Worm (Caenorhabditis elegans) whole organism, young adult: ENCODE results near the gene spp-8.

Source experiments
- B0019.2 ChIP-seq: fragments of 200-800 bp; sonication (Bioruptor generic); conservative IDR thresholded peaks from 2 replicates; pipeline ENCODE4 v1.3.6; 2022; ENCODE audit warnings: missing genetic modification reagents, missing genetic modification characterization, missing compliant biosample characterization
- B0261.1 ChIP-seq: sonication (generic microtip); optimal IDR thresholded peaks from 2 replicates; lab custom pipeline; 2016; ENCODE audit warnings: mild to moderate bottlenecking, missing genetic modification characterization, moderate library complexity, missing compliant biosample characterization
- B0336.3 ChIP-seq: fragments of 200-800 bp; sonication (Bioruptor generic); IDR thresholded peaks from 2 replicates; pipeline ENCODE4 v1.3.6; 2022; ENCODE audit warnings: missing genetic modification characterization, missing compliant biosample characterization
- C17E4.6 ChIP-seq: fragments of 200-800 bp; sonication (Bioruptor generic); IDR thresholded peaks from 2 replicates; pipeline ENCODE4 v1.3.6; 2022; ENCODE audit warnings: missing genetic modification reagents, missing genetic modification characterization, missing compliant biosample characterization
- D2030.7 ChIP-seq: fragments of 200-800 bp; sonication (Bioruptor generic); IDR thresholded peaks from 2 replicates; pipeline ENCODE4 v1.3.6; 2022; ENCODE audit warnings: missing genetic modification reagents, missing genetic modification characterization, missing compliant biosample characterization
- F33H1.4 ChIP-seq: fragments of 200-800 bp; sonication (Bioruptor generic); IDR thresholded peaks from 2 replicates; pipeline ENCODE4 v1.3.6; 2022; ENCODE audit warnings: missing genetic modification reagents, missing genetic modification characterization, missing compliant biosample characterization
- F37B4.10 ChIP-seq: fragments of 200-800 bp; sonication (Bioruptor generic); IDR thresholded peaks from 2 replicates; pipeline ENCODE4 v1.3.6; 2022; ENCODE audit warnings: missing genetic modification characterization, missing compliant biosample characterization
- F49E8.2 ChIP-seq: sonication (generic microtip); optimal IDR thresholded peaks from 3 replicates; lab custom pipeline; 2017; ENCODE audit warnings: missing genetic modification characterization, mild to moderate bottlenecking, missing compliant biosample characterization, antibody characterized with exemption, moderate library complexity; ENCODE audit not compliant: insufficient read depth
- Y53G8AR.9 ChIP-seq: fragments of 200-800 bp; sonication (Bioruptor generic); conservative IDR thresholded peaks from 2 replicates; pipeline ENCODE4 v1.3.6; 2022; ENCODE audit warnings: missing genetic modification reagents, missing genetic modification characterization, missing compliant biosample characterization
- Y79H2A.3 ChIP-seq: fragments of 200-800 bp; sonication (Bioruptor generic); conservative IDR thresholded peaks from 2 replicates; pipeline ENCODE4 v1.3.6; 2022; ENCODE audit warnings: missing genetic modification reagents, missing genetic modification characterization, missing compliant biosample characterization
- Y95B8A.8 ChIP-seq: fragments of 200-800 bp; sonication (Bioruptor generic); IDR thresholded peaks from 2 replicates; pipeline ENCODE4 v1.3.6; 2022; ENCODE audit warnings: missing genetic modification reagents, missing genetic modification characterization, missing compliant biosample characterization
- ama-1 ChIP-seq, 3 experiments: fragments of 150-350 bp in 1 of 3; sonication (generic microtip) in 2 of 3; optimal IDR thresholded peaks; 2 replicates each; lab custom pipeline; 2014 to 2018; ENCODE audit warnings: missing biosample characterization in 2 of 3, missing genetic modification characterization in 2 of 3, missing genetic modification reagents in 2 of 3
- aptf-2 ChIP-seq: fragments of 200-800 bp; sonication (Bioruptor generic); conservative IDR thresholded peaks from 2 replicates; pipeline ENCODE4 v1.3.6; 2022; ENCODE audit warnings: missing genetic modification reagents, missing genetic modification characterization, missing compliant biosample characterization
- attf-6 ChIP-seq: fragments of 200-800 bp; sonication (Bioruptor generic); IDR thresholded peaks from 2 replicates; pipeline ENCODE4 v1.3.6; 2022; ENCODE audit warnings: missing genetic modification reagents, missing genetic modification characterization, missing compliant biosample characterization
- cebp-1 ChIP-seq, 2 experiments: fragments of 200-800 bp in 1 of 2; sonication (Bioruptor generic) in 1 of 2; sonication (generic microtip) in 1 of 2; IDR thresholded peaks in 1 of 2; optimal IDR thresholded peaks in 1 of 2; 2 replicates each; pipeline versions ENCODE4 v1.3.6 to Lab custom; 2017 to 2022; ENCODE audit warnings: missing compliant biosample characterization in 2 of 2, missing genetic modification characterization in 2 of 2, mild to moderate bottlenecking in 1 of 2, missing genetic modification reagents in 1 of 2, moderate library complexity in 1 of 2
- ceh-58 ChIP-seq: fragments of 200-800 bp; sonication (Bioruptor generic); IDR thresholded peaks from 2 replicates; pipeline ENCODE4 v1.3.6; 2022; ENCODE audit warnings: missing genetic modification characterization, missing compliant biosample characterization
- ceh-91 ChIP-seq: fragments of 200-800 bp; sonication (Bioruptor generic); IDR thresholded peaks from 2 replicates; pipeline ENCODE4 v1.3.6; 2022; ENCODE audit warnings: missing genetic modification reagents, missing genetic modification characterization, missing compliant biosample characterization
- die-1 ChIP-seq: sonication (generic microtip); optimal IDR thresholded peaks from 2 replicates; lab custom pipeline; 2016; ENCODE audit warnings: missing genotype, mild to moderate bottlenecking, missing genetic modification characterization, missing compliant biosample characterization
- egl-44 ChIP-seq: fragments of 200-800 bp; sonication (Bioruptor generic); IDR thresholded peaks from 2 replicates; pipeline ENCODE4 v1.3.6; 2022; ENCODE audit warnings: missing genetic modification reagents, missing genetic modification characterization, missing compliant biosample characterization
- ekl-4 ChIP-seq: fragments of 200-800 bp; sonication (Bioruptor generic); IDR thresholded peaks from 2 replicates; pipeline ENCODE4 v1.3.6; 2022; ENCODE audit warnings: missing genetic modification reagents, missing genetic modification characterization, missing compliant biosample characterization
- ets-4 ChIP-seq: fragments of 200-800 bp; sonication (Bioruptor generic); optimal IDR thresholded peaks from 2 replicates; lab custom pipeline; 2018; ENCODE audit warnings: mild to moderate bottlenecking, missing genetic modification characterization, missing compliant biosample characterization
- hmg-1.2 ChIP-seq: fragments of 200-800 bp; sonication (Bioruptor generic); IDR thresholded peaks from 2 replicates; pipeline ENCODE4 v1.3.6; 2022; ENCODE audit warnings: missing genetic modification reagents, missing genetic modification characterization, missing compliant biosample characterization
- hmg-20 ChIP-seq: fragments of 200-800 bp; sonication (Bioruptor generic); IDR thresholded peaks from 2 replicates; pipeline ENCODE4 v1.3.6; 2022; ENCODE audit warnings: missing genetic modification reagents, missing genetic modification characterization, missing compliant biosample characterization
- hsf-1 ChIP-seq: fragments of 200-800 bp; sonication (Bioruptor generic); IDR thresholded peaks from 2 replicates; pipeline ENCODE4 v1.3.6; 2022; ENCODE audit warnings: missing genetic modification reagents, missing genetic modification characterization, missing compliant biosample characterization
- lin-26 ChIP-seq: fragments of 200-800 bp; sonication (Bioruptor generic); IDR thresholded peaks from 2 replicates; pipeline ENCODE4 v1.3.6; 2022; ENCODE audit warnings: missing genetic modification reagents, missing genetic modification characterization, missing compliant biosample characterization
- lin-40 ChIP-seq: sonication (generic microtip); optimal IDR thresholded peaks from 2 replicates; lab custom pipeline; 2016; ENCODE audit warnings: missing genetic modification characterization, mild to moderate bottlenecking, missing compliant biosample characterization, missing genotype, missing genetic modification reagents
- lin-54 ChIP-seq: fragments of 200-800 bp; sonication (Bioruptor generic); optimal IDR thresholded peaks from 2 replicates; lab custom pipeline; 2018; ENCODE audit warnings: mild to moderate bottlenecking, missing genetic modification characterization, missing compliant biosample characterization
- madf-10 ChIP-seq: sonication (generic microtip); optimal IDR thresholded peaks from 2 replicates; lab custom pipeline; 2016; ENCODE audit warnings: mild to moderate bottlenecking, missing genetic modification characterization, missing compliant biosample characterization
- madf-3 ChIP-seq: fragments of 200-800 bp; sonication (Bioruptor generic); IDR thresholded peaks from 2 replicates; pipeline ENCODE4 v1.3.6; 2022; ENCODE audit warnings: missing genetic modification reagents, missing genetic modification characterization, missing compliant biosample characterization
- madf-6 ChIP-seq: fragments of 200-800 bp; sonication (Bioruptor generic); IDR thresholded peaks from 2 replicates; pipeline ENCODE4 v1.3.6; 2022; ENCODE audit warnings: missing genetic modification reagents, missing genetic modification characterization, missing compliant biosample characterization
- madf-8 ChIP-seq: fragments of 200-800 bp; sonication (Bioruptor generic); conservative IDR thresholded peaks from 2 replicates; pipeline ENCODE4 v1.3.6; 2022; ENCODE audit warnings: missing genetic modification reagents, missing genetic modification characterization, missing compliant biosample characterization
- pbrm-1 ChIP-seq: fragments of 200-800 bp; sonication (Bioruptor generic); IDR thresholded peaks from 2 replicates; pipeline ENCODE4 v1.3.6; 2022; ENCODE audit warnings: missing genetic modification reagents, missing genetic modification characterization, missing compliant biosample characterization
- rcor-1 ChIP-seq: fragments of 200-800 bp; sonication (Bioruptor generic); IDR thresholded peaks from 2 replicates; pipeline ENCODE4 v1.3.6; 2022; ENCODE audit warnings: missing genetic modification reagents, missing genetic modification characterization, missing compliant biosample characterization
- sdz-38 ChIP-seq: sonication (generic microtip); optimal IDR thresholded peaks from 2 replicates; lab custom pipeline; 2016; ENCODE audit warnings: missing genotype, missing genetic modification characterization, missing compliant biosample characterization
- snpc-3.4 ChIP-seq: sonication (generic microtip); optimal IDR thresholded peaks from 2 replicates; lab custom pipeline; 2017; ENCODE audit warnings: missing genetic modification characterization, mild to moderate bottlenecking, missing compliant biosample characterization, antibody characterized with exemption, moderate library complexity, missing genotype, missing genetic modification reagents
- sptf-2 ChIP-seq: fragments of 200-800 bp; sonication (Bioruptor generic); optimal IDR thresholded peaks from 2 replicates; lab custom pipeline; 2018; ENCODE audit warnings: mild to moderate bottlenecking, missing genetic modification characterization, missing compliant biosample characterization
- tbp1 ChIP-seq: fragments of 200-800 bp; sonication (Bioruptor generic); optimal IDR thresholded peaks from 2 replicates; lab custom pipeline; 2018; ENCODE audit warnings: mild to moderate bottlenecking, missing genetic modification characterization, missing compliant biosample characterization
- unc-62 ChIP-seq: fragments of 150-350 bp; optimal IDR thresholded peaks from 2 replicates; lab custom pipeline; 2014; ENCODE audit warnings: missing biosample characterization, missing genetic modification reagents, missing genetic modification characterization
- ztf-25 ChIP-seq: fragments of 200-800 bp; sonication (Bioruptor generic); IDR thresholded peaks from 2 replicates; pipeline ENCODE4 v1.3.6; 2022; ENCODE audit warnings: missing genetic modification reagents, missing genetic modification characterization, missing compliant biosample characterization

Gene spp-8

ce11 chrIV:8498773-8499360, 17.4 kb downstream of the spp-8 start, which contains the start of the genes acdh-13 and mesp-1 (continued):
- no peak for TF ChIP-seq F37B4.10

- no peak for TF ChIP-seq sptf-2 (GFP tag; lab: Kevin White, UChicago)
- no peak for TF ChIP-seq hmg-20
- no peak for TF ChIP-seq madf-10
- peak; percentile 44; the same call in 1 of the 2 replicates for TF ChIP-seq B0336.3 (GFP tag; lab: Robert Waterston, UW)
- TF ChIP-seq aptf-2 (GFP tag; lab: Robert Waterston, UW): no peak
- TF ChIP-seq madf-8: peak; percentile 55
- TF ChIP-seq D2030.7 (GFP tag; lab: Robert Waterston, UW): peak; percentile 75
- 0 out of 2 replicates have a peak, but pooled peaks have one; percentile 58 for TF ChIP-seq madf-3 (GFP tag; lab: Robert Waterston, UW)
- TF ChIP-seq ama-1 (optimal IDR thresholded peaks at IDR 0.05; lab: Kevin White, UChicago): no peak
- peak in 1 of 2 experiments; percentile 15 for TF ChIP-seq ama-1 (GFP tag; optimal IDR thresholded peaks at IDR 0.05; lab: Kevin White, UChicago)
- TF ChIP-seq lin-26 (GFP tag; lab: Robert Waterston, UW): peak; percentile 78
- TF ChIP-seq ets-4 (GFP tag; lab: Kevin White, UChicago): no peak
- no peak for TF ChIP-seq unc-62 (GFP tag; lab: Kevin White, UChicago)
- peak; percentile 68 for TF ChIP-seq madf-6
- peak; percentile 82; the same call in 1 of the 2 replicates for TF ChIP-seq Y53G8AR.9
- peak; percentile 45; the same call in 1 of the 2 replicates for TF ChIP-seq ceh-91 (GFP tag; lab: Robert Waterston, UW)
- TF ChIP-seq pbrm-1: peak; percentile 64; the same call in 1 of the 2 replicates
- TF ChIP-seq egl-44 (GFP tag; lab: Robert Waterston, UW): no peak
- TF ChIP-seq C17E4.6 (GFP tag; lab: Robert Waterston, UW): 0 out of 2 replicates have a peak, but pooled peaks have one; percentile 62
- TF ChIP-seq ekl-4: peak; percentile 51; the same call in 1 of the 2 replicates
- TF ChIP-seq tbp1 (GFP tag; lab: Kevin White, UChicago): peak; percentile 4
- TF ChIP-seq Y79H2A.3 (GFP tag; lab: Robert Waterston, UW): peak; percentile 78; the same call in 1 of the 2 replicates
- peak; percentile 45 for TF ChIP-seq hmg-1.2 (GFP tag; lab: Robert Waterston, UW)
- TF ChIP-seq die-1 (tag; lab: Kevin White, UChicago): peak; percentile 19
- peak; percentile 41 for TF ChIP-seq F33H1.4 (GFP tag; lab: Robert Waterston, UW)
- TF ChIP-seq attf-6 (GFP tag; lab: Robert Waterston, UW): peak; percentile 64
- peak; percentile 55 for TF ChIP-seq F49E8.2 (tag; lab: Kevin White, UChicago)
- TF ChIP-seq B0261.1: no peak
- TF ChIP-seq cebp-1 (GFP tag; IDR thresholded peaks at IDR 0.05; lab: Robert Waterston, UW): no peak
- TF ChIP-seq cebp-1 (tag; optimal IDR thresholded peaks at IDR 0.05; lab: Kevin White, UChicago): peak; percentile 13
- TF ChIP-seq sdz-38 (tag; lab: Kevin White, UChicago): no peak
- TF ChIP-seq rcor-1: peak; percentile 74
- peak; percentile 80; the same call in 1 of the 2 replicates for TF ChIP-seq Y95B8A.8 (GFP tag; lab: Robert Waterston, UW)
- no peak for TF ChIP-seq lin-40 (tag; lab: Kevin White, UChicago)
- peak; percentile 85 for TF ChIP-seq hsf-1 (GFP tag; lab: Robert Waterston, UW)
- peak; percentile 86 for TF ChIP-seq ztf-25 (GFP tag; lab: Robert Waterston, UW)
- peak; percentile 32 for TF ChIP-seq snpc-3.4 (tag; lab: Kevin White, UChicago)
- 0 out of 2 replicates have a peak, but pooled peaks have one; percentile 24 for TF ChIP-seq B0019.2 (GFP tag; lab: Robert Waterston, UW)
- 0 out of 2 replicates have a peak, but pooled peaks have one; percentile 27 for TF ChIP-seq ceh-58 (GFP tag; lab: Robert Waterston, UW)
- peak; percentile 17 for TF ChIP-seq lin-54
Observed at ce11 chrIV:8499956-8500355, 18.5 kb downstream of the spp-8 start.
